Fruit fly (Drosophila melanogaster) whole organism, embryonic: ENCODE data around the gene CG4297.
A peak's percentile ranks its signal among the peaks of the same experiment; 100 is the strongest.

Experiments used
- Adf1 ChIP-seq: fragments of 200-800 bp; sonication (Bioruptor generic); IDR thresholded peaks from 2 replicates; pipeline ENCODE4 v1.3.6; 2022; ENCODE audit warnings: missing biosample characterization, missing genetic modification characterization
- Bdp1 ChIP-seq: fragments of 200-800 bp; sonication (Bioruptor generic); optimal IDR thresholded peaks from 3 replicates; lab custom pipeline; 2016; ENCODE audit warnings: missing biosample characterization, missing genetic modification characterization
- CG10366 ChIP-seq: fragments of 200-800 bp; sonication (Bioruptor generic); IDR thresholded peaks from 2 replicates; pipeline ENCODE4 v1.3.6; 2022; ENCODE audit warnings: missing biosample characterization, missing genetic modification characterization
- CG10543 ChIP-seq: fragments of 200-800 bp; sonication (Bioruptor generic); optimal IDR thresholded peaks from 3 replicates; lab custom pipeline; 2017; ENCODE audit warnings: missing biosample characterization, mild to moderate bottlenecking, missing genetic modification characterization, moderate library complexity
- CG12155 ChIP-seq: fragments of 200-800 bp; sonication (Bioruptor generic); optimal IDR thresholded peaks from 3 replicates; lab custom pipeline; 2016; ENCODE audit warnings: missing biosample characterization, missing genetic modification characterization
- CG12236 ChIP-seq: fragments of 200-800 bp; sonication (Bioruptor generic); optimal IDR thresholded peaks from 2 replicates; lab custom pipeline; 2016; ENCODE audit warnings: missing biosample characterization, missing genetic modification characterization
- CG13775 ChIP-seq: fragments of 200-800 bp; sonication (Bioruptor generic); optimal IDR thresholded peaks from 3 replicates; lab custom pipeline; 2017; ENCODE audit warnings: missing biosample characterization, mild to moderate bottlenecking, missing genetic modification characterization
- CG14050 ChIP-seq: fragments of 200-800 bp; sonication (Bioruptor generic); IDR thresholded peaks from 3 replicates; pipeline ENCODE4 v1.3.6; 2022; ENCODE audit warnings: missing biosample characterization, missing genetic modification characterization
- CG15514 ChIP-seq: fragments of 200-800 bp; sonication (Bioruptor generic); optimal IDR thresholded peaks from 3 replicates; lab custom pipeline; 2017; ENCODE audit warnings: missing biosample characterization, missing genetic modification characterization, mild to moderate bottlenecking, moderate library complexity, missing genetic modification reagents
- CG17359 ChIP-seq: fragments of 200-800 bp; sonication (Bioruptor generic); optimal IDR thresholded peaks from 3 replicates; lab custom pipeline; 2018; ENCODE audit warnings: missing biosample characterization, mild to moderate bottlenecking, missing genetic modification characterization, moderate library complexity
- CG17568 ChIP-seq: fragments of 200-800 bp; sonication (Bioruptor generic); optimal IDR thresholded peaks from 2 replicates; lab custom pipeline; 2018; ENCODE audit warnings: missing biosample characterization, mild to moderate bottlenecking, missing genetic modification characterization, moderate library complexity
- CG18764 ChIP-seq: fragments of 200-800 bp; sonication (Bioruptor generic); optimal IDR thresholded peaks from 3 replicates; lab custom pipeline; 2016; ENCODE audit warnings: missing biosample characterization, missing genetic modification characterization
- CG2875 ChIP-seq: fragments of 200-800 bp; sonication (Bioruptor generic); optimal IDR thresholded peaks from 2 replicates; lab custom pipeline; 2017; ENCODE audit warnings: missing biosample characterization, mild to moderate bottlenecking, missing genetic modification characterization, missing genetic modification reagents
- CG34224 ChIP-seq: fragments of 200-800 bp; sonication (Bioruptor generic); IDR thresholded peaks from 3 replicates; pipeline ENCODE4 v1.3.6; 2022; ENCODE audit warnings: missing biosample characterization, missing genetic modification characterization; ENCODE audit not compliant: partially characterized antibody
- CG4854 ChIP-seq: fragments of 200-800 bp; sonication (Bioruptor generic); optimal IDR thresholded peaks from 2 replicates; lab custom pipeline; 2016; ENCODE audit warnings: missing biosample characterization, missing genetic modification characterization, inconsistent platforms
- CG7271 ChIP-seq: fragments of 200-800 bp; sonication (Bioruptor generic); optimal IDR thresholded peaks from 2 replicates; lab custom pipeline; 2018; ENCODE audit warnings: missing biosample characterization, mild to moderate bottlenecking, missing genetic modification characterization, moderate library complexity
- CG7928 ChIP-seq: fragments of 200-800 bp; sonication (Bioruptor generic); optimal IDR thresholded peaks from 2 replicates; lab custom pipeline; 2017; ENCODE audit warnings: missing biosample characterization, mild to moderate bottlenecking, missing genetic modification characterization
- CG9609 ChIP-seq: fragments of 200-800 bp; sonication (Bioruptor generic); optimal IDR thresholded peaks from 3 replicates; lab custom pipeline; 2016; ENCODE audit warnings: missing biosample characterization, missing genetic modification characterization
- CkIIα-i1 ChIP-seq: fragments of 200-800 bp; sonication (Bioruptor generic); IDR thresholded peaks from 2 replicates; pipeline ENCODE4 v1.3.6; 2022; ENCODE audit warnings: missing biosample characterization, missing genetic modification characterization
- Doc3 ChIP-seq: fragments of 200-800 bp; sonication (Bioruptor generic); IDR thresholded peaks from 3 replicates; pipeline ENCODE4 v1.3.6; 2022; ENCODE audit warnings: missing biosample characterization, missing genetic modification characterization; ENCODE audit not compliant: partially characterized antibody
- E2f1 ChIP-seq: fragments of 200-800 bp; sonication (Bioruptor generic); IDR thresholded peaks from 2 replicates; pipeline ENCODE4 v1.3.6; 2022; ENCODE audit warnings: missing biosample characterization, missing genetic modification characterization
- Ets65A ChIP-seq: fragments of 200-800 bp; sonication (Bioruptor generic); peaks from one replicate; lab custom pipeline; 2016; ENCODE audit warnings: missing biosample characterization, missing genetic modification characterization
- Gug ChIP-seq: fragments of 200-800 bp; sonication (Bioruptor generic); IDR thresholded peaks from 4 replicates; pipeline ENCODE4 v1.3.6; 2022; ENCODE audit warnings: missing biosample characterization, missing genetic modification characterization
- H15 ChIP-seq: fragments of 200-800 bp; sonication (Bioruptor generic); IDR thresholded peaks from 3 replicates; pipeline ENCODE4 v1.3.6; 2022; ENCODE audit warnings: missing biosample characterization, missing genetic modification characterization
- HHEX ChIP-seq: fragments of 200-800 bp; sonication (Bioruptor generic); optimal IDR thresholded peaks from 3 replicates; lab custom pipeline; 2017; ENCODE audit warnings: missing biosample characterization, mild to moderate bottlenecking, missing genetic modification characterization, missing genetic modification reagents
- Kr ChIP-seq: fragments of 200-800 bp; sonication (Bioruptor generic); optimal IDR thresholded peaks from 2 replicates; lab custom pipeline; 2017; ENCODE audit warnings: missing biosample characterization, mild to moderate bottlenecking, missing genetic modification characterization
- Lhr ChIP-seq: fragments of 200-800 bp; sonication (Bioruptor generic); optimal IDR thresholded peaks from 3 replicates; lab custom pipeline; 2017; ENCODE audit warnings: mild to moderate bottlenecking, missing biosample characterization, missing genetic modification reagents, missing genetic modification characterization
- Nf-YC ChIP-seq: fragments of 200-800 bp; optimal IDR thresholded peaks from 3 replicates; lab custom pipeline; 2019; ENCODE audit warnings: missing biosample characterization, mild to moderate bottlenecking, missing genetic modification characterization, moderate library complexity
- Ptx1 ChIP-seq: fragments of 200-800 bp; sonication (Bioruptor generic); IDR thresholded peaks from 2 replicates; pipeline ENCODE4 v1.3.6; 2022; ENCODE audit warnings: missing biosample characterization, missing genetic modification characterization
- Rx ChIP-seq: fragments of 200-800 bp; sonication (Bioruptor generic); IDR thresholded peaks from 2 replicates; pipeline ENCODE4 v1.3.6; 2022; ENCODE audit warnings: missing biosample characterization, missing genetic modification characterization
- Sox102F ChIP-seq: fragments of 200-800 bp; sonication (Bioruptor generic); optimal IDR thresholded peaks from 2 replicates; lab custom pipeline; 2018; ENCODE audit warnings: missing biosample characterization, mild to moderate bottlenecking, missing genetic modification characterization, moderate library complexity
- al ChIP-seq: fragments of 200-800 bp; sonication (Bioruptor generic); IDR thresholded peaks from 2 replicates; pipeline ENCODE4 v1.3.6; 2022; ENCODE audit warnings: missing biosample characterization, missing genetic modification characterization
- amos ChIP-seq: fragments of 200-800 bp; sonication (Bioruptor generic); IDR thresholded peaks from 2 replicates; pipeline ENCODE4 v1.3.6; 2022; ENCODE audit warnings: missing biosample characterization, missing genetic modification characterization; ENCODE audit not compliant: partially characterized antibody
- cg ChIP-seq: fragments of 200-800 bp; sonication (Bioruptor generic); optimal IDR thresholded peaks from 3 replicates; lab custom pipeline; 2019; ENCODE audit warnings: missing biosample characterization, mild to moderate bottlenecking, missing genetic modification characterization, moderate library complexity
- corto ChIP-seq: fragments of 200-800 bp; sonication (Bioruptor generic); optimal IDR thresholded peaks from 2 replicates; lab custom pipeline; 2016; ENCODE audit warnings: missing biosample characterization, mild to moderate bottlenecking, missing genetic modification characterization, moderate library complexity
- dan ChIP-seq: fragments of 200-800 bp; sonication (Bioruptor generic); IDR thresholded peaks from 2 replicates; pipeline ENCODE4 v1.3.6; 2022; ENCODE audit warnings: missing biosample characterization, missing genetic modification characterization
- dysf ChIP-seq: fragments of 200-800 bp; sonication (Bioruptor generic); IDR thresholded peaks from 3 replicates; pipeline ENCODE4 v1.3.6; 2022; ENCODE audit warnings: missing biosample characterization, missing genetic modification characterization
- esg ChIP-seq: fragments of 200-800 bp; sonication (Bioruptor generic); conservative IDR thresholded peaks from 2 replicates; pipeline ENCODE4 v1.3.6; 2022; ENCODE audit warnings: missing biosample characterization, missing genetic modification characterization
- fd3F ChIP-seq: fragments of 200-800 bp; sonication (Bioruptor generic); optimal IDR thresholded peaks from 2 replicates; lab custom pipeline; 2018; ENCODE audit warnings: missing biosample characterization, mild to moderate bottlenecking, missing genetic modification characterization, moderate library complexity
- gfzf ChIP-seq: fragments of 200-800 bp; sonication (Bioruptor generic); optimal IDR thresholded peaks from 2 replicates; lab custom pipeline; 2016; ENCODE audit warnings: missing biosample characterization, mild to moderate bottlenecking, missing genetic modification characterization, moderate library complexity
- grau ChIP-seq: fragments of 200-800 bp; optimal IDR thresholded peaks from 3 replicates; lab custom pipeline; 2019; ENCODE audit warnings: missing biosample characterization, mild to moderate bottlenecking, missing genetic modification characterization, moderate library complexity
- ham ChIP-seq: fragments of 200-800 bp; sonication (Bioruptor generic); IDR thresholded peaks from 2 replicates; pipeline ENCODE4 v1.3.6; 2022; ENCODE audit warnings: missing biosample characterization, missing genetic modification characterization
- jing ChIP-seq: fragments of 200-800 bp; sonication (Bioruptor generic); optimal IDR thresholded peaks from 2 replicates; lab custom pipeline; 2018; ENCODE audit warnings: missing biosample characterization, mild to moderate bottlenecking, missing genetic modification characterization
- lola ChIP-seq, 3 experiments: fragments of >200 bp in 2 of 3; fragments of 200-800 bp in 1 of 3; sonication (Bioruptor generic) in 1 of 3; optimal IDR thresholded peaks; 2 replicates each; lab custom pipeline; 2017 to 2019; ENCODE audit warnings: missing biosample characterization in 3 of 3, missing genetic modification characterization in 3 of 3, mild to moderate bottlenecking in 1 of 3, moderate library complexity in 1 of 3
- pnt ChIP-seq: fragments of 200-800 bp; sonication (Bioruptor generic); optimal IDR thresholded peaks from 3 replicates; lab custom pipeline; 2016; ENCODE audit warnings: missing biosample characterization, missing genetic modification characterization
- toy ChIP-seq: fragments of 200-800 bp; sonication (Bioruptor generic); IDR thresholded peaks from 2 replicates; pipeline ENCODE4 v1.3.6; 2022; ENCODE audit warnings: missing biosample characterization, missing genetic modification characterization
- vfl ChIP-seq: fragments of 200-800 bp; sonication (Bioruptor generic); optimal IDR thresholded peaks from 2 replicates; lab custom pipeline; 2016; ENCODE audit warnings: missing biosample characterization, missing genetic modification characterization

The CG4297 gene

dm6 chr2L:490150-491095, 18.4 kb upstream of the CG4297 start (continued):
- peak; percentile 97 for TF ChIP-seq Lhr (GFP tag; lab: Kevin White, UChicago)
- TF ChIP-seq dan (GFP tag; lab: Robert Waterston, UW), result no peak
- TF ChIP-seq CG13775 (GFP tag; lab: Kevin White, UChicago), result peak; percentile 47
- TF ChIP-seq toy (GFP tag; lab: Robert Waterston, UW), result 0 out of 2 replicates have a peak, but pooled peaks have one; percentile 15
- peak; percentile 96 for TF ChIP-seq Ets65A (GFP tag; lab: Kevin White, UChicago)
- peak; percentile 24 for TF ChIP-seq HHEX (GFP tag; lab: Kevin White, UChicago)
- TF ChIP-seq CG4854, result peak; percentile 32
- TF ChIP-seq Bdp1 (GFP tag; lab: Kevin White, UChicago), result peak; percentile 29
- TF ChIP-seq CG9609, result peak; percentile 73
- TF ChIP-seq CG10366 (GFP tag; lab: Robert Waterston, UW), result peak; percentile 63
- peak; percentile 61 for TF ChIP-seq CG12236 (GFP tag; lab: Kevin White, UChicago)
- TF ChIP-seq CG7271 (tag; lab: Kevin White, UChicago), result peak; percentile 45
- TF ChIP-seq CG15514 (GFP tag; lab: Kevin White, UChicago), result peak; percentile 82
- peak; percentile 88 for TF ChIP-seq CG34224
- TF ChIP-seq gfzf (GFP tag; lab: Kevin White, UChicago), result peak; percentile 98
- peak; percentile 53 for TF ChIP-seq grau (tag; lab: Kevin White, UChicago)
- peak; percentile 51; the same call in 1 of the 2 replicates for TF ChIP-seq amos (GFP tag; lab: Robert Waterston, UW)
- TF ChIP-seq cg, result no peak
- TF ChIP-seq al (GFP tag; lab: Robert Waterston, UW), result peak; percentile 36; the same call in 1 of the 2 replicates
- no peak for TF ChIP-seq CkIIα-i1 (GFP tag; lab: Robert Waterston, UW)
- peak; percentile 54 for TF ChIP-seq CG10543 (GFP tag; lab: Kevin White, UChicago)
- TF ChIP-seq pnt (GFP tag; lab: Kevin White, UChicago), result peak; percentile 78
- TF ChIP-seq Ptx1 (GFP tag; lab: Robert Waterston, UW), result peak; percentile 70
- no peak for TF ChIP-seq Kr
- no peak; the same call in 1 of the 2 replicates for TF ChIP-seq ham
- TF ChIP-seq esg, result 0 out of 2 replicates have a peak, but pooled peaks have one; percentile 23
- peak; percentile 77; the same call in 3 of the 4 replicates for TF ChIP-seq Gug (GFP tag; lab: Robert Waterston, UW)
- TF ChIP-seq CG7928 (GFP tag; lab: Kevin White, UChicago), result peak; percentile 16
- peak; percentile 38 for TF ChIP-seq CG17359 (tag; lab: Kevin White, UChicago)
- peak; percentile 77 for TF ChIP-seq Nf-YC (tag; lab: Kevin White, UChicago)
- no peak for TF ChIP-seq CG14050
- peak in 1 of 3 experiments; percentile 18 for TF ChIP-seq lola (GFP tag; optimal IDR thresholded peaks at IDR 0.05; lab: Kevin White, UChicago)
- TF ChIP-seq corto (GFP tag; lab: Kevin White, UChicago), result peak; percentile 68
- no peak for TF ChIP-seq CG2875 (GFP tag; lab: Kevin White, UChicago)
- TF ChIP-seq Adf1 (GFP tag; lab: Robert Waterston, UW), result peak; percentile 24; the same call in 1 of the 2 replicates
- 0 out of 2 replicates have a peak, but pooled peaks have one; percentile 37 for TF ChIP-seq Rx (GFP tag; lab: Robert Waterston, UW)
- TF ChIP-seq H15, result peak; percentile 68; the same call in 2 of the 3 replicates
- peak; percentile 52 for TF ChIP-seq vfl (GFP tag; lab: Kevin White, UChicago)
- TF ChIP-seq Sox102F (GFP tag; lab: Kevin White, UChicago), result peak; percentile 49
- TF ChIP-seq CG18764 (GFP tag; lab: Kevin White, UChicago), result peak; percentile 31
- no peak; the same call in 2 of the 3 replicates for TF ChIP-seq Doc3
- TF ChIP-seq CG17568 (GFP tag; lab: Kevin White, UChicago), result peak; percentile 47
- peak; percentile 46 for TF ChIP-seq CG12155
- TF ChIP-seq E2f1, result peak; percentile 66
- TF ChIP-seq dysf (GFP tag; lab: Robert Waterston, UW), result peak; percentile 66; the same call in 2 of the 3 replicates
- TF ChIP-seq jing, result peak; percentile 22
- peak; percentile 35 for TF ChIP-seq fd3F (GFP tag; lab: Kevin White, UChicago)
